Fruit fly (Drosophila melanogaster) whole organism, embryonic: ENCODE data around the gene TFAM.

Experiments
- Atf3 ChIP-seq: fragments of 200-800 bp; sonication (Bioruptor generic); optimal IDR thresholded peaks from 3 replicates; lab custom pipeline; 2016; ENCODE audit warnings: missing biosample characterization, missing genetic modification characterization
- Atf6 ChIP-seq: fragments of 200-800 bp; sonication (Bioruptor generic); IDR thresholded peaks from 2 replicates; pipeline ENCODE4 v1.3.6; 2022; ENCODE audit warnings: missing biosample characterization, missing genetic modification characterization
- C15 ChIP-seq: fragments of 200-800 bp; sonication (Bioruptor generic); IDR thresholded peaks from 3 replicates; pipeline ENCODE4 v1.3.6; 2022; ENCODE audit warnings: missing biosample characterization, missing genetic modification characterization
- CG10431 ChIP-seq: fragments of 200-800 bp; sonication (Bioruptor generic); optimal IDR thresholded peaks from 3 replicates; lab custom pipeline; 2018; ENCODE audit warnings: missing biosample characterization, mild to moderate bottlenecking, missing genetic modification characterization
- CG10543 ChIP-seq: fragments of 200-800 bp; sonication (Bioruptor generic); optimal IDR thresholded peaks from 3 replicates; lab custom pipeline; 2017; ENCODE audit warnings: missing biosample characterization, mild to moderate bottlenecking, missing genetic modification characterization, moderate library complexity
- CG10959 ChIP-seq: fragments of 200-800 bp; sonication (Bioruptor generic); IDR thresholded peaks from 2 replicates; pipeline ENCODE4 v1.3.6; 2022; ENCODE audit warnings: missing biosample characterization, missing genetic modification characterization
- CG10979 ChIP-seq: fragments of 200-800 bp; sonication (Bioruptor generic); optimal IDR thresholded peaks from 2 replicates; lab custom pipeline; 2018; ENCODE audit warnings: missing biosample characterization, mild to moderate bottlenecking, missing genetic modification characterization, moderate library complexity
- CG11456 ChIP-seq: fragments of 200-800 bp; sonication (Bioruptor generic); IDR thresholded peaks from 3 replicates; pipeline ENCODE4 v1.3.6; 2022; ENCODE audit warnings: missing biosample characterization, missing genetic modification characterization
- CG11504 ChIP-seq: fragments of 200-800 bp; sonication (Bioruptor generic); optimal IDR thresholded peaks from 3 replicates; lab custom pipeline; 2019; ENCODE audit warnings: missing biosample characterization, mild to moderate bottlenecking, missing genetic modification characterization, moderate library complexity
- CG12942 ChIP-seq: fragments of 200-800 bp; sonication (Bioruptor generic); optimal IDR thresholded peaks from 3 replicates; lab custom pipeline; 2016; ENCODE audit warnings: missing biosample characterization, missing genetic modification characterization
- CG13123 ChIP-seq: fragments of 200-800 bp; sonication (Bioruptor generic); optimal IDR thresholded peaks from 2 replicates; lab custom pipeline; 2016; ENCODE audit warnings: missing biosample characterization, missing genetic modification characterization
- CG13287 ChIP-seq: fragments of 200-800 bp; sonication (Bioruptor generic); IDR thresholded peaks from 2 replicates; pipeline ENCODE4 v1.3.6; 2022; ENCODE audit warnings: missing biosample characterization, missing genetic modification characterization; ENCODE audit not compliant: partially characterized antibody
- CG17829 ChIP-seq: fragments of 200-800 bp; optimal IDR thresholded peaks from 2 replicates; lab custom pipeline; 2019; ENCODE audit warnings: missing biosample characterization, mild to moderate bottlenecking, missing genetic modification characterization, moderate library complexity
- CG18619 ChIP-seq: fragments of 200-800 bp; sonication (Bioruptor generic); optimal IDR thresholded peaks from 3 replicates; lab custom pipeline; 2017; ENCODE audit warnings: missing biosample characterization, mild to moderate bottlenecking, missing genetic modification characterization
- CG32532 ChIP-seq: fragments of 200-800 bp; sonication (Bioruptor generic); IDR thresholded peaks from 2 replicates; pipeline ENCODE4 v1.3.6; 2022; ENCODE audit warnings: missing biosample characterization, missing genetic modification characterization
- CG3838 ChIP-seq: fragments of 200-800 bp; sonication (Bioruptor generic); optimal IDR thresholded peaks from 3 replicates; lab custom pipeline; 2016; ENCODE audit warnings: missing biosample characterization, missing genetic modification characterization
- CG7271 ChIP-seq: fragments of 200-800 bp; sonication (Bioruptor generic); optimal IDR thresholded peaks from 2 replicates; lab custom pipeline; 2018; ENCODE audit warnings: missing biosample characterization, mild to moderate bottlenecking, missing genetic modification characterization, moderate library complexity
- CG8281 ChIP-seq: fragments of 200-800 bp; sonication (Bioruptor generic); optimal IDR thresholded peaks from 2 replicates; lab custom pipeline; 2018; ENCODE audit warnings: missing biosample characterization, mild to moderate bottlenecking, missing genetic modification characterization, moderate library complexity
- CG9876 ChIP-seq: fragments of 200-800 bp; sonication (Bioruptor generic); optimal IDR thresholded peaks from 2 replicates; lab custom pipeline; 2016; ENCODE audit warnings: missing biosample characterization, missing genetic modification characterization
- CrebB ChIP-seq: fragments of 200-800 bp; sonication (Bioruptor generic); optimal IDR thresholded peaks from 3 replicates; lab custom pipeline; 2018; ENCODE audit warnings: missing biosample characterization, mild to moderate bottlenecking, missing genetic modification characterization
- D ChIP-seq, 2 experiments: fragments of 200-800 bp in 1 of 2; fragments of >200 bp in 1 of 2; sonication (Bioruptor generic) in 1 of 2; optimal IDR thresholded peaks; 2 replicates in 1 of 2; 3 replicates in 1 of 2; lab custom pipeline; 2017; ENCODE audit warnings: mild to moderate bottlenecking in 1 of 2, missing biosample characterization in 1 of 2, missing genetic modification characterization in 1 of 2, missing genetic modification reagents in 1 of 2
- Dbx ChIP-seq: fragments of 200-800 bp; sonication (Bioruptor generic); IDR thresholded peaks from 3 replicates; pipeline ENCODE4 v1.3.6; 2022; ENCODE audit warnings: missing biosample characterization, missing genetic modification characterization
- Drgx ChIP-seq: fragments of 200-800 bp; sonication (Bioruptor generic); IDR thresholded peaks from 2 replicates; pipeline ENCODE4 v1.3.6; 2022; ENCODE audit warnings: missing biosample characterization, missing genetic modification characterization
- Eip74EF ChIP-seq, 2 experiments: fragments of 200-800 bp in 1 of 2; fragments of >200 bp in 1 of 2; sonication (Bioruptor generic) in 1 of 2; optimal IDR thresholded peaks; 2 replicates each; lab custom pipeline; 2017 to 2019; ENCODE audit warnings: missing biosample characterization in 2 of 2, missing genetic modification characterization in 2 of 2, mild to moderate bottlenecking in 1 of 2, moderate library complexity in 1 of 2
- Fer2 ChIP-seq: fragments of 200-800 bp; sonication (Bioruptor generic); optimal IDR thresholded peaks from 2 replicates; lab custom pipeline; 2018; ENCODE audit warnings: missing biosample characterization, mild to moderate bottlenecking, missing genetic modification characterization, moderate library complexity
- Lpt ChIP-seq: fragments of >200 bp; optimal IDR thresholded peaks from 2 replicates; lab custom pipeline; 2018; ENCODE audit warnings: missing biosample characterization, missing genetic modification characterization
- Med ChIP-seq: fragments of 200-800 bp; sonication (Bioruptor generic); peaks from one replicate; lab custom pipeline; 2016; ENCODE audit warnings: missing biosample characterization, missing genetic modification characterization, mild to moderate bottlenecking, inconsistent platforms, moderate library complexity
- Oaz ChIP-seq: fragments of 200-800 bp; sonication (Bioruptor generic); IDR thresholded peaks from 2 replicates; pipeline ENCODE4 v1.3.6; 2022; ENCODE audit warnings: missing biosample characterization, missing genetic modification characterization
- Sry-β ChIP-seq: fragments of 200-800 bp; sonication (Bioruptor generic); optimal IDR thresholded peaks from 2 replicates; lab custom pipeline; 2018; ENCODE audit warnings: missing biosample characterization, mild to moderate bottlenecking, missing genetic modification characterization, moderate library complexity
- Sry-δ ChIP-seq: fragments of 200-800 bp; sonication (Bioruptor generic); optimal IDR thresholded peaks from 2 replicates; lab custom pipeline; 2016; ENCODE audit warnings: missing biosample characterization, missing genetic modification characterization
- bab2 ChIP-seq: fragments of 200-800 bp; sonication (Bioruptor generic); optimal IDR thresholded peaks from 2 replicates; lab custom pipeline; 2016; ENCODE audit warnings: missing biosample characterization, missing genetic modification characterization
- bcd ChIP-seq: fragments of 200-800 bp; sonication (Bioruptor generic); optimal IDR thresholded peaks from 2 replicates; lab custom pipeline; 2017; ENCODE audit warnings: missing biosample characterization, mild to moderate bottlenecking, missing genetic modification characterization
- cg ChIP-seq: fragments of 200-800 bp; sonication (Bioruptor generic); optimal IDR thresholded peaks from 3 replicates; lab custom pipeline; 2019; ENCODE audit warnings: missing biosample characterization, mild to moderate bottlenecking, missing genetic modification characterization, moderate library complexity
- chinmo ChIP-seq: fragments of 200-800 bp; sonication (Bioruptor generic); IDR thresholded peaks from 4 replicates; pipeline ENCODE4 v1.3.6; 2022; ENCODE audit warnings: missing biosample characterization, missing genetic modification characterization; ENCODE audit not compliant: partially characterized antibody
- corto ChIP-seq: fragments of 200-800 bp; sonication (Bioruptor generic); optimal IDR thresholded peaks from 2 replicates; lab custom pipeline; 2016; ENCODE audit warnings: missing biosample characterization, mild to moderate bottlenecking, missing genetic modification characterization, moderate library complexity
- crol ChIP-seq: fragments of 200-800 bp; sonication (Bioruptor generic); IDR thresholded peaks from 2 replicates; pipeline ENCODE4 v1.3.6; 2022; ENCODE audit warnings: missing biosample characterization, missing genetic modification characterization
- dati ChIP-seq: fragments of 200-800 bp; sonication (Bioruptor generic); IDR thresholded peaks from 2 replicates; pipeline ENCODE4 v1.3.6; 2022; ENCODE audit warnings: missing biosample characterization, missing genetic modification characterization
- gro ChIP-seq: fragments of 200-800 bp; sonication (Bioruptor generic); optimal IDR thresholded peaks from 2 replicates; lab custom pipeline; 2016; ENCODE audit warnings: missing biosample characterization, missing genetic modification characterization
- h ChIP-seq: fragments of >200 bp; optimal IDR thresholded peaks from 2 replicates; lab custom pipeline; 2017
- ind ChIP-seq: fragments of 200-800 bp; sonication (Bioruptor generic); optimal IDR thresholded peaks from 3 replicates; lab custom pipeline; 2016; ENCODE audit warnings: missing biosample characterization, missing genetic modification characterization
- jigr1 ChIP-seq: fragments of 200-800 bp; sonication (Bioruptor generic); IDR thresholded peaks from 3 replicates; pipeline ENCODE4 v1.3.6; 2022; ENCODE audit warnings: missing biosample characterization, missing genetic modification characterization
- pita ChIP-seq: fragments of 200-800 bp; sonication (Bioruptor generic); optimal IDR thresholded peaks from 2 replicates; lab custom pipeline; 2017; ENCODE audit warnings: missing biosample characterization, mild to moderate bottlenecking, missing genetic modification characterization
- rib ChIP-seq: fragments of 200-800 bp; sonication (Bioruptor generic); IDR thresholded peaks from 2 replicates; pipeline ENCODE4 v1.3.6; 2022; ENCODE audit warnings: missing biosample characterization, missing genetic modification characterization
- vnd ChIP-seq: fragments of 200-800 bp; sonication (Bioruptor generic); IDR thresholded peaks from 3 replicates; pipeline ENCODE4 v1.3.6; 2022; ENCODE audit warnings: missing biosample characterization, missing genetic modification characterization; ENCODE audit not compliant: partially characterized antibody
- z ChIP-seq: fragments of 200-800 bp; sonication (Bioruptor generic); IDR thresholded peaks from 3 replicates; pipeline ENCODE4 v1.3.6; 2022; ENCODE audit warnings: missing biosample characterization, missing genetic modification characterization

TFAM gene

dm6 chr3R:20596337-20596962, 19.6 kb upstream of the TFAM start (continued):
- TF ChIP-seq cg (peak; percentile 10), Lpt (GFP tag; lab: Kevin White, UChicago) (no peak), Sry-δ (GFP tag; lab: Kevin White, UChicago) (no peak)

DNA sequence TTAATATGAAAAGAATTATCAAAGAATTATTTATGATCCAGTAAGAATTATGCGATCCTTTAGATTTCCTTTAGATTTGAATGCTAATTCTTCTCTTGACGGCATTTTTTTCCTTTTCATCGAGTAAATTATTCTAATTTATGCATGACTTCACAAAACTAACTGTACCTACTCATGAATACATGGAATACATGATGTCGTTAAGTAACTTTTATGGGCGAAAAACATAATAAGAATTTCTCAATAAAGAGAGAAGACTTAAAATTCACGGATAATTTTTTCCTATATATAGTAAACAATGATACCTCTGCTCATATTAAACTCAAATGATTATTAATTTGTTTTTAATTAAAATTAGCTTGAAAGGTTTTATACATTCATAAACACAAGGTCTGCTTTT, 19.1 kb upstream of the TFAM start:
- peak; percentile 95 for TF ChIP-seq CG10431 (GFP tag; lab: Kevin White, UChicago)
- TF ChIP-seq CG12942 (GFP tag; lab: Kevin White, UChicago), result no peak

DNA sequence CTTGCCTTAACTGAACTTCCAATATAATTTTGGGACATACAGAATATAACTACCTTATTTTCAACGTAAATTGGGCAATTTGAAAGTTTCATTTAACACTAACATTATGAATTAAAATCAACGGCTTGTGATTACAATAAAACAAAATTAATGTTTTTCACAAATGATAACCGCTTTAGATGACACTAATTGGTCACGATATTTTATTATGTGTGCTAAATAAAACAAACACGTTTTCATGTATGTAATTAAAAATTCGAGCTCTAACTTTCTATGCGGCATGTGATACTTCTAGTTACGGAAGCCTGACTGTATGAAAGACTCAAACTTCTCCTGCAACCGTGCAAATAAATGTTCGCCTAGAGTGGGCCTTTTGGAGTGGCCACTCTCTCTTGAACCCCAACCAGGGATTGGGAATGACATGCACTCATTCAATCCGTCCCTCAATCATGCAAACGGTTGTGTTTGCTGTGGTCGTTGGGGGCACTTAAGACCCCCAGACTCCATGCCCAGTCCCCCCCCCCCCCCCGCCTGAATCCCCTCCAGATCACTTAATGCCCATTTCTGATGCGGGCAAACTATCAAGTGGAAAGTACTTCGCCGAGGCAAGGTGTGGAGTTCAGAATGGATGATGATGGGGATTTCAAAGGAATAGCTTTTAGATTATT, 18.5 kb upstream of the TFAM start:
- no peak for TF ChIP-seq CG13287
- no peak for TF ChIP-seq Dbx
- TF ChIP-seq Atf6 (GFP tag; lab: Robert Waterston, UW), result no peak
- peak; percentile 18; the same call in 1 of the 2 replicates for TF ChIP-seq CG32532 (GFP tag; lab: Robert Waterston, UW)
- TF ChIP-seq Med (GFP tag; lab: Kevin White, UChicago), result no peak
- no peak for TF ChIP-seq gro (GFP tag; lab: Kevin White, UChicago)
- no peak for TF ChIP-seq Eip74EF (GFP tag; optimal IDR thresholded peaks at IDR 0.05; lab: Kevin White, UChicago)
- TF ChIP-seq Atf3, result no peak
- no peak for TF ChIP-seq chinmo (GFP tag; lab: Robert Waterston, UW)
- TF ChIP-seq z, result no peak
- TF ChIP-seq CG9876 (GFP tag; lab: Kevin White, UChicago), result no peak
- no peak for TF ChIP-seq Oaz
- no peak for TF ChIP-seq CG10959
- TF ChIP-seq bcd (GFP tag; lab: Kevin White, UChicago), result no peak
- no peak for TF ChIP-seq Sry-β (GFP tag; lab: Kevin White, UChicago)
- no peak for TF ChIP-seq Fer2 (tag; lab: Kevin White, UChicago)
- no peak for TF ChIP-seq vnd (GFP tag; lab: Robert Waterston, UW)
- no peak for TF ChIP-seq Drgx
- TF ChIP-seq CG11504, result peak; percentile 12
- TF ChIP-seq h (lab: Kevin White, UChicago), result no peak
- peak; percentile 33 for TF ChIP-seq CG10979 (tag; lab: Kevin White, UChicago)
- no peak for TF ChIP-seq CG7271 (tag; lab: Kevin White, UChicago)
- TF ChIP-seq corto (GFP tag; lab: Kevin White, UChicago), result no peak
- no peak for TF ChIP-seq CG17829
- 0 out of 2 replicates have a peak, but pooled peaks have one; percentile 13 for TF ChIP-seq dati (GFP tag; lab: Robert Waterston, UW)
- peak; percentile 92 for TF ChIP-seq CG8281
- peak; percentile 81 for TF ChIP-seq crol (GFP tag; lab: Robert Waterston, UW)
- TF ChIP-seq pita (GFP tag; lab: Kevin White, UChicago), result no peak
- TF ChIP-seq CG13123 (GFP tag; lab: Kevin White, UChicago), result no peak
- TF ChIP-seq CG18619, result no peak
- no peak for TF ChIP-seq cg
- TF ChIP-seq ind (GFP tag; lab: Kevin White, UChicago), result no peak
- TF ChIP-seq C15 (GFP tag; lab: Robert Waterston, UW), result no peak
- TF ChIP-seq rib (GFP tag; lab: Robert Waterston, UW), result no peak
- no peak for TF ChIP-seq Lpt (GFP tag; lab: Kevin White, UChicago)
- no peak for TF ChIP-seq D (optimal IDR thresholded peaks at IDR 0.05; lab: Kevin White, UChicago)
- TF ChIP-seq D (GFP tag; optimal IDR thresholded peaks at IDR 0.05; lab: Kevin White, UChicago), result peak; percentile 43
- TF ChIP-seq CG10543 (GFP tag; lab: Kevin White, UChicago), result no peak
- no peak for TF ChIP-seq bab2
- TF ChIP-seq jigr1 (GFP tag; lab: Robert Waterston, UW), result no peak
- TF ChIP-seq CG11456 (GFP tag; lab: Robert Waterston, UW), result 0 out of 3 replicates have a peak, but pooled peaks have one; percentile 21
- no peak for TF ChIP-seq CrebB (tag; lab: Kevin White, UChicago)
- TF ChIP-seq CG3838 (GFP tag; lab: Kevin White, UChicago), result no peak
